Worm (Caenorhabditis elegans): Measurements from ENCODE around the gene col-177.

- TF ChIP-seq efl-1 (optimal IDR thresholded peaks at IDR 0.05) (no peak), efl-1 (GFP tag; optimal IDR thresholded peaks at IDR 0.05 in 1 of 2) (no peak), hpl-2 (GFP tag; optimal IDR thresholded peaks at IDR 0.05) (no peak), C34B4.2 (tag; optimal IDR thresholded peaks at IDR 0.05) (no peak), ceh-82 (tag; optimal IDR thresholded peaks at IDR 0.05) (peak in 1 of 3 experiments; percentile 4), rnt-1 (tag; optimal IDR thresholded peaks at IDR 0.05) (no peak)
These were observed 13.0 kb upstream of the col-177 start for ce11 chrX:11014394-11015280.
